Worm (Caenorhabditis elegans) whole organism, dauer: ENCODE measurements around the gene srw-69.

ENCODE experiments used
- unc-62 ChIP-seq: sonication (generic microtip); optimal IDR thresholded peaks from 2 replicates; lab custom pipeline; 2017; ENCODE audit warnings: missing biosample characterization, missing genetic modification reagents, missing genetic modification characterization

srw-69 gene

DNA sequence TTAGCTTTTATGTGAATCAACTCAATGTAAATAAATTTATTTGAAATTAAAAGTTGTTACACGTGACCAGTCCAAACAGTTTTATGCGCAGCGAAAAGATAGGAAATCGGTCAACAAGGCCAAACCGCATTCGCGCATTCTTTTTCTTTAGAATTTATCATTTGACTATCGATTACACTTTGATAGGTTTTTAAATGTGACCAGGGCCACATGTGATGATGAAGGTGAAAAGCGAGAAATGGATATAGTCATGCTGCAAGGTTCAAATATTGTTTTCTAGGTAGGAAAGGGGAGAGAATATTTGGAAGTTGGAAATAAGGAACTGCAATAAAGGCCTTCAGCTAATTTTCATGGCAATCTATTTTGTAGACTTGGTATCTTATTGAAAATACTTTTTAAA, 8.1 kb upstream of the srw-69 start:
- TF ChIP-seq unc-62 (GFP tag; lab: Kevin White, UChicago), result no peak

DNA sequence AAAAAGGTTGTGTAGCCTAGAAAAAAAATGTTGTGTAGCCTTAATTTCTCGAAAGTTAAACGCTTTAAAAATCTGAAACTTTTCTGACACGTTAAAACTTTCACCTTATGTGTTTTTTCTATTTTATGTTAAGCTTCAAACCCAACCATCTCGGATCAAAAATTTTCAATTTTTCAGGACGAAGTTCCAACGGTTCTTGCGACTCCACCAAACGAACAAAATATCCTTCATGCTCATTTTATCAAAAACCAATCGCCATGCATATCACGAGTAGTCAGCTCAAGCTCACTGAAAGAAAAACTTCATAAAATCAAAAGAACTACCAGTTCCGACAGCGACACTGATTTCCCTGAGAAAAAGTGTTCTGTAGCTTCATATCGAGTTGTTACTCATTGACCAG, 7.7 kb upstream of the srw-69 start:
- no peak for TF ChIP-seq unc-62 (GFP tag; lab: Kevin White, UChicago)

DNA sequence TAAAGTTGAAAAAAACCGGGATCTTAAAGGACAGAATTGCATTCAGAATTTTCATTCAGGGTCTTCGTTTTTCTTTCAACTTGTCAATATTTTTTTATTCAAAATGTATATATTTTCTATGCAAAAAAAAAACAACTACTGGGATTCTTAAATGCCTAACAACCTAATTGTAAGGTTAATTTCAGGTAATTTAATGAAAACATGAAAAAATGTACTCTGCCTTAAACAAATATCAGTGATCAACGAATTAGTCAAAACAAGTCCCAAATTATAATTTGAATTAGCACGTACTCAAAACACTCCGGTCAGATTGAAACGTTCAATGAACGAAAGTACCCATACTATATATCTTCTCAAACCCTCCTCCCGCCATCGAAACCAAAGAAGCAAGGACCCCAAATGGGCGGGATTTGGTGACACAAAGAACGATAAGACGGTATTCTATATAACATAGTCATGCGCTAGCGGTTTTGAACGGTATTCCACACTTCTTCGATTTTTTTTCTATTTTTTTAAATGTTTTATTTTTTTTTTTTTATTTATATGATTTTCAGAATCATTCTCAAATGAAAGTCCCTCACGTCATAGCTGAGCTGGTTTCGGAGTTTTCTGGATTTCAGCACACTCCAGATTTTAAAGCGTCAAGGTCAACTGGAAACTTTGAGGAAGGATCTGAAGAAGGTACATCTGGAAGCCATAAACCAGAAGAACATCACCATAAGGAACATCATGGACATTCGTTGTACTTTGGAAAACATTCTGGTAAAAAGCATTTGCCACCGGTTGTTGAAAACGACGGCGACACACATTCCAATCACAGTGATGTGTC, 6.8 kb upstream of the srw-69 start, which contains the start of the genes ddo-2 and F25E5.8:
TSS of gene ddo-2 (minus strand) at position 330 of the 829 bp plus-strand sequence.
TSS of gene F25E5.8 (plus strand) at position 555 of the 829 bp plus-strand sequence.
- no peak for TF ChIP-seq unc-62 (GFP tag; lab: Kevin White, UChicago)

DNA sequence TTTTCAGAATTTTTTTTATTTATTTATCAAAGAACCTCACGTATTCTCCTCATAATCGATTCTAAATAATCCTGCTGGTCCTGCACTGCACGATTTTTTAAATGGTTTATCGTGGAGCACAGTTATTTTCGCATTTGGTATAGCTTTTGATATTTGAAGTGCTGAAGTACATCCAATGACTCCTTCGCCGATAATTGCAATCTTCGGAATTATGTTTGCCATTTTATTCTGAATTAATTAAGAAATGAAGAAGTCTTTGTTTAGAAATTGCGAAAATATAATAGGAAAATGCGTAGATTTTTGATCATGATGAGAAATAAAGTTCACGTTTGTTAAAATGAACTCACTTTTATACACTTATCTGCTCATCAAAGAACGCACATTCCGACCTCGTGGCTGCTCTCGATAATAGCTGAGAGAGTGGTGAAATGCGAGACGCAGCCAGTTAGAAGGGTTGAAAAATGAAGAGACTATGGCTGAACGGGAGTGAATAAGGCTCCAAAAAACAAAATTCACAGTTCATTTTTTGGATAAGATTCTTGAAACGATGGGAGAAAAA, 6.1 kb upstream of the srw-69 start:
- no peak for TF ChIP-seq unc-62 (GFP tag; lab: Kevin White, UChicago)

DNA sequence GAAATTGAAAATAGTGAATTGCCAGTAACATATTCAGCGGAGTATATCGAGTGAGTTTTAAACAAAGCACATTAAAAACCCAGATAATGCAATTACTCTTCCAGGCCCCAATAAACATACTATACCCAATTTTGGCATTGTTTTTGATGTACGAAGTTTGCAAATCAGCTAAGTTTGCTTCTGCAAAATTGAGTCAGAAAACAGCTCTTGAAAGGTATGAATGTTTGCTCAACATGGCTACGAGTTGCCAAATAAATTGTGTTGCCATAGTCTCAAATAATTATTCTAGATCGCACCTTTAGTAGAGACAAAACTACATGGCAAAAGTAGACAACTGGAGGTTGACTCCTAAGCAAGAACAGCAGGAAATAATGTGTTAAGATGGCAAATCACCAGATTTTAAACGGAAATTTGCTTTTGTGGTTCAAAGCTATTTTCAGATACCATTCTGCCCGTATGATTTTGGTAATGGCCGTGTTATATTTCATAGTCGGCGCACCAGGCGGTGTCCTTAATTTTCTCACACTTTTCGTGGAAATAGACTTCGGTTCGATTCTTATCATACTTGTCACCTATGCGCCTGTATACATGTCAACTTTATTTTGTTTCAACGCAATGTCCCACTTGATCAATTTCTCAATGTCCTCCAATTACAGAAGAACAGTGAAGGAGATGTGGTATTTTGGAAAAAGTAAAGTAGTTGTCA, 3.8 kb upstream of the srw-69 start:
- no peak for TF ChIP-seq unc-62 (GFP tag; lab: Kevin White, UChicago)

DNA sequence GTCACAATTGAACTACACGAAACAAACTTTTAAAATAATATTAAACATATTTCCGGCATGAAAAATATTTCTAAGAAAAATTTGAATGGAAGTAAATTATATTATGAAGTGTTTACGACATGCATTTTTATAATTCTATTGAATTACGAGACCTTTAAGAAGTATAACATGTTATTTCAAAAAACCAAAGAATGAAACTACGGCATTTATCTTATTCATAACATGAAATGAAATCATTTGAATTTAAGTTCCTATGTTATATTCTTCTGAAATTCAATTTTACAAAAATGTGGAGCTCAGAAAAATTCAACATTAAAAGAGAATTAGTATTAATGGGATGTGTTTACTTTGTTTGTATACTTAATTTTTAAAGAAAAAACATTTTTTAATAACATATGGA, 2.2 kb upstream of the srw-69 start, which contains the start of gene srw-71:
TSS of gene srw-71 (minus strand) at position 101 of the 400 bp plus-strand sequence.
- TF ChIP-seq unc-62 (GFP tag; lab: Kevin White, UChicago), result no peak

DNA sequence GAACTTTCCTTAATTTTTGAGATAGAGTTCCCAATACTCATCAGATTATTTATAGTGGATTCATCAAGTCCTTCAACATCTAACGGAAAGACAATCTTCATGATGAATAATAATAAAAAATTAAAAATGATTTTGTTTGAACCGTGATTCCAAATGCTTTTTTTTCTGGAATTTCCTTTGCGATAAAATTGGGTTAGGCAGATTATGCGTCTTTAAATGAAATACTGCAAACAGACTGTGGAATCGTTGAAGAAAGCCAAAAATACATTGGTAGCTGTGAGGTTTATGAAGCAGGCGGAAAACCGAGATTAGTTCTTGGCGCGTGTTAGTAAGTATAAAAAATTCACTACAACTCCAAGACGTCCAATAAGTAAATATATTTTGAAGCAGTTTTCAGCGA, 2.2 kb downstream of the srw-69 start, which contains the start of gene srw-68:
TSS of gene srw-68 (minus strand) at position 101 of the 400 bp plus-strand sequence.
- TF ChIP-seq unc-62 (GFP tag; lab: Kevin White, UChicago), result no peak

DNA sequence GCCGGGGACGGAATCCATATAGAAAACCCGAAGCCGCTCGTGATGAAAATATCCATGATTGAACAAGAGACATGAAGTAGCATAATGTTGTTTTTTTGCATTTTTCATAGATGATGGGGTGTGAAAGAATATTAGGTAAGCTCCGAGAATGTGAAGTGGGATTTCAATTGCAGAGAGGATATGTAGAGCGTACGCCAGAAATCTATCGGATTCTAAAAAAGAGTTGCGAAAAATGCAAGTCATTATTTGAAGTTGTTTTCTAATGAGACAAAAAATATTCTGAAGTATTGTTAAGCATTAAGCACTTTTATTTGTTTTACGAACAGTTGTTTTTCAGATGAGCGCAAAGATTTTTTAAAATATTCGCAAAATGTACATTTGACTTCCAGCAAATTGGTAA, 4.4 kb downstream of the srw-69 start, which contains the start of gene F18E3.10:
TSS of gene F18E3.10 (minus strand) at position 101 of the 400 bp plus-strand sequence.
- no peak for TF ChIP-seq unc-62 (GFP tag; lab: Kevin White, UChicago)

DNA sequence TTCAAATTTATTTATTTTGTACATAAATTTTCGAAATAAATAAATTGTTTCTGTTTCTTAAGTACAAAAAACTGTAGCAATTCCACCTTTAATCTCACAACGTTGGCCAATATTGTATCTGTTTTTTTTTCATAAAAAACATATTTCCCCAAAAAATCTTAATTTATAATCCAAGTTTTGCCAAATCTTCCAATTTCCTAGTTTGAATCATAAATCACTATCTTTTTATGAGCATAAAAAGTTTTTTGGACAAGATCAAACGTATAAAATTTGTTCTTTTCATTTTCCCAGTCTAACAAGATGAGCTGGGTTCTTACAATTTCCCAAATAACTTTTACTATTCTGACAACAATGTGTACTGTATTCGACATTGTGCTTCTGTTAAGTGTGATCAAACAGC, 8.6 kb downstream of the srw-69 start, which contains the start of gene srxa-4:
TSS of gene srxa-4 (plus strand) at position 301 of the 400 bp plus-strand sequence.
- no peak for TF ChIP-seq unc-62 (GFP tag; lab: Kevin White, UChicago)

DNA sequence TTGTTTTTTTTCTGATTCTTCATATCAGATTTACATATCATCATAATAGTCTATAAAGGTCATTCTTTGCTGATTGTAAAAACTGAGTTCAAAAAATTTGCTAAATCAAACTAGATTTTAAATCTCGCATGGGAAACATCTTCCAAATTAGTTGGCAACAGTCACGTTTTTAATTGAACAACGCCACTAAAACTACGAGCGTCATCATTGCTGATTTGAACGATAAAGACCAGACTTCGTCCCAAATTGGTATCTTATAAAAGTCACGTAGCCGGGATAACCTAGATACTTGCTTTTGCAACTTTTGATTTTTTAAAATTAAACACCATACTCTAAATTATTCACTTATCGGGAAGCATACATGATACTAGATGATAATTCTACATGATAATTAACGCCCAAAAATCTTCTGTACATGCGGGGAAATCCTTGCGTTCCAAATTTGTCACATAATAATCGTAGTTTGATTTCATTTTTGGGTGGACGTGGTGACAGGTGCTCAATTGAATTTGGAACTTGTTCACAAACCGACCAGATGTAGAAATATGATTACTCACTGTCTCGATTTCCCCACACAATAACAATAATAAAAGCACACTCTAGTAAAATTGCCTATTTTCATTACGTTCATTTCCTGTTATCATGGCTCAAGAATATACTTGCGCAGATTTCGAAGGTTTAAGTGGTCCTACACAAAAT, 11.6 kb downstream of the srw-69 start, which contains the start of gene srw-67:
TSS of gene srw-67 (plus strand) at position 643 of the 699 bp plus-strand sequence.
- TF ChIP-seq unc-62 (GFP tag; lab: Kevin White, UChicago), result no peak

DNA sequence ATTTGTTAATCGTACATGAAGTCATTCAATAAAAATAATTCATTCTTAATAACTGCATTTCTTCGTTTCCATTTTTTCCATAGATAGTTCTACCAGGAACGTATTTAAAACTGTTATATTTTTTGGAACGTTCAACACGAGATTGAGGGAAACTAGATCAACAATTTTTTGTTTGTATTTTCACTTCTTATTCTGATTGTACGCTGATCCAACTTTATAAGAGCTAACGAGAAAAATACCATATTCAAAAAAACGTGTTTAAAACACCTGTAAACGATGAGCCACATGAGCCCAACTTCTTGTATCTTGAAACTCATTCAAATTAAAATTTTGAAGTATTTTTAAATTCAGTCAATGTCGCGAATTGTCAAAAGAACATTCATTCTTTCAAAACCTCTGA, 12.2 kb downstream of the srw-69 start:
- TF ChIP-seq unc-62 (GFP tag; lab: Kevin White, UChicago), result no peak

DNA sequence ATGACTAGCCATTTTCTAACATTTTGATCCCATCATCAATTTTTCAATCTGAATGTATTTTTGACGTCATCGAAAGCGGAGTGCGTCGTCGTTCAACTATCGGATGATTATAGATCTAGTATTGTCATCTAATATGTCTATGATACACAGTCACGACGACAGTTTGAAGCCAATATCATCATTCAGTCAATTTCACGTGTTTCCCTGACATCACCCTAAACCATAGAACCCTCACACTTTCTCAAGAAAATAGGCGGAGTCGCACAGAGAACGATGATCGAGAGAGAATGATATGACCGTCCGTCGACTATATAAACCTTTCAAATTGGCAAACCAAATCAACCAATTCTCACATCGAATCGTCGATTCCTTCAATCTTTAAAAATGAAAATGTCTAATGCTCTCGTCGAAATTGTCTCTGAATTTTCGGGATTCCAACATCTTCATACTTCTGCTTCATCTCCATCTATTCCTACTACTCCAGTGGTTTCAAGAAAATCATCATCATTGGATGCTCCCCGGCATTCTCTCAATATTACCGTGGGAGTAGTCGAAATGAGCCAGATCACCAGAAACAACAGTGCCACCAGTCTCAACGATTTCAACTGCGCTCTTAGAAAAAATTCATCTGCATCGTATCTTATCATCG, 12.9 kb downstream of the srw-69 start, which contains the start of gene F18E3.13:
TSS of gene F18E3.13 (plus strand) at position 385 of the 649 bp plus-strand sequence.
- no peak for TF ChIP-seq unc-62 (GFP tag; lab: Kevin White, UChicago)

DNA sequence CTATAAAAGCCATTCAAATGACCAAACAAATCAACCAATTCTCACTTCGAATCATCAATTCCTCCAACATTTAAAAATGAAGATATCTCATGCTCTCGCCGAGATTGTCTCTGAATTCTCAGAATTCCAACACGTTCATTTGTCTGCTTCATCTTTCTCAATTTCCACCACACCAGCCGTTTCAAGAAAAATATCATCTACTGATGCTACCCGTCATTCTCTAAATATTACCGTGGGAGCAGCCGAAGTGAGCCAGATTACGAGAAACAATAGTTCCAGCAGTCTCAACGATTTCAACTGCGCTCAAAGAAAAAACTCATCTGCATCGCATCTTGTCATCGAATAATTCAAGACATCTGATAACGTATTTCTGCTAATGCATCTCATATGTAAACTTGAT, 13.9 kb downstream of the srw-69 start, which contains the start of gene F18E3.12:
TSS of gene F18E3.12 (plus strand) at position 77 of the 400 bp plus-strand sequence.
- TF ChIP-seq unc-62 (GFP tag; lab: Kevin White, UChicago), result no peak

DNA sequence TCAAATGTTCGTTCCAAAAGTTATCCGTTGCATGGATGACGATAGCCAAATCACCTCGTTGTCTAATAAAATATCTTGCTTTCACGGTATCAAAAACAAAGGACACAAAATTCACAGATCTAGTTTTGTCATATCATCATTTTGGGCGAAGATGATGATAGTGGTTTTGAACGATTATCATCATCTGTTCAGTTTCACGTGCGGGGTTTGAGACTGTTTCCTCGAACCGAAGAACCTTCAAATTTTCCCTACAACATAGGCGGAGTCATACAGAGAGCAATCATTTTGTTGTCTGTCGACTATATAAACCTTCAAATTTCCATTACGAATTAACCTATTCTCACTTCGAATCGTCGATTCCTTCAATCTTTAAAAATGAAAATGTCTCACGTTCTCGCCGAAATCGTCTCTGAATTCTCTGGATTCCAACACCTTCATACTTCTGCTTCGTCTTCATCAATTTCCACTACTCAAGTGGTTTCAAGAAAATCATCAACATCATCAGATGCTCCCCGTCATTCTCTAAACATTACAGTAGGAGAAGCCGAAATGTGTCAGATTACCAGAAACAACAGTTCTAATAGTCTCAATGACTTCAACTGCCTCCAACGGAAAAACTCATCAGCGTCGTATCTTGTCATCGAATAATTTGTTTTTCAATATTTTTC, 15.5 kb downstream of the srw-69 start, which contains the start of gene F18E3.11:
TSS of gene F18E3.11 (plus strand) at position 376 of the 668 bp plus-strand sequence.
- TF ChIP-seq unc-62 (GFP tag; lab: Kevin White, UChicago), result no peak
